Fruit fly (Drosophila melanogaster) whole organism, embryonic: ENCODE data around the gene CG3764.

Source experiments
- Aef1 ChIP-seq: fragments of 200-800 bp; sonication (Bioruptor generic); IDR thresholded peaks from 3 replicates; pipeline ENCODE4 v1.3.6; 2022; ENCODE audit warnings: missing biosample characterization, missing genetic modification characterization
- Atf-2 ChIP-seq: fragments of 200-800 bp; sonication (Bioruptor generic); optimal IDR thresholded peaks from 2 replicates; lab custom pipeline; 2016; ENCODE audit warnings: missing biosample characterization, missing genetic modification characterization
- Atf3 ChIP-seq: fragments of 200-800 bp; sonication (Bioruptor generic); optimal IDR thresholded peaks from 3 replicates; lab custom pipeline; 2016; ENCODE audit warnings: missing biosample characterization, missing genetic modification characterization
- BtbVII ChIP-seq: fragments of 200-800 bp; sonication (Bioruptor generic); optimal IDR thresholded peaks from 3 replicates; lab custom pipeline; 2017; ENCODE audit warnings: missing biosample characterization, mild to moderate bottlenecking, missing genetic modification characterization
- CG10366 ChIP-seq: fragments of 200-800 bp; sonication (Bioruptor generic); IDR thresholded peaks from 2 replicates; pipeline ENCODE4 v1.3.6; 2022; ENCODE audit warnings: missing biosample characterization, missing genetic modification characterization
- CG10565 ChIP-seq: fragments of 200-800 bp; sonication (Bioruptor generic); optimal IDR thresholded peaks from 3 replicates; lab custom pipeline; 2016; ENCODE audit warnings: missing biosample characterization, mild to moderate bottlenecking, missing genetic modification characterization
- CG11247 ChIP-seq: fragments of 200-800 bp; sonication (Bioruptor generic); IDR thresholded peaks from 2 replicates; pipeline ENCODE4 v1.3.6; 2022; ENCODE audit warnings: missing biosample characterization, missing genetic modification characterization
- CG11695 ChIP-seq: fragments of 200-800 bp; sonication (Bioruptor generic); IDR thresholded peaks from 3 replicates; pipeline ENCODE4 v1.3.6; 2022; ENCODE audit warnings: missing biosample characterization, missing genetic modification characterization
- CG12155 ChIP-seq: fragments of 200-800 bp; sonication (Bioruptor generic); optimal IDR thresholded peaks from 3 replicates; lab custom pipeline; 2016; ENCODE audit warnings: missing biosample characterization, missing genetic modification characterization
- CG13123 ChIP-seq: fragments of 200-800 bp; sonication (Bioruptor generic); optimal IDR thresholded peaks from 2 replicates; lab custom pipeline; 2016; ENCODE audit warnings: missing biosample characterization, missing genetic modification characterization
- CG14441 ChIP-seq: fragments of 200-800 bp; sonication (Bioruptor generic); IDR thresholded peaks from 2 replicates; pipeline ENCODE4 v1.3.6; 2022; ENCODE audit warnings: missing biosample characterization, missing genetic modification characterization
- CG17361 ChIP-seq: fragments of 200-800 bp; sonication (Bioruptor generic); IDR thresholded peaks from 3 replicates; pipeline ENCODE4 v1.3.6; 2022; ENCODE audit warnings: missing biosample characterization, missing genetic modification characterization
- CG18619 ChIP-seq: fragments of 200-800 bp; sonication (Bioruptor generic); optimal IDR thresholded peaks from 3 replicates; lab custom pipeline; 2017; ENCODE audit warnings: missing biosample characterization, mild to moderate bottlenecking, missing genetic modification characterization
- CG2120 ChIP-seq: fragments of 200-800 bp; sonication (Bioruptor generic); optimal IDR thresholded peaks from 3 replicates; lab custom pipeline; 2016; ENCODE audit warnings: missing biosample characterization, missing genetic modification characterization
- CG2199 ChIP-seq: fragments of 200-800 bp; sonication (Bioruptor generic); IDR thresholded peaks from 3 replicates; pipeline ENCODE4 v1.3.6; 2022; ENCODE audit warnings: missing biosample characterization, missing genetic modification characterization
- CG31365 ChIP-seq: fragments of 200-800 bp; sonication (Bioruptor generic); optimal IDR thresholded peaks from 2 replicates; lab custom pipeline; 2018; ENCODE audit warnings: missing biosample characterization, mild to moderate bottlenecking, missing genetic modification characterization
- CG32772 ChIP-seq: fragments of 200-800 bp; sonication (Bioruptor generic); IDR thresholded peaks from 2 replicates; pipeline ENCODE4 v1.3.6; 2022; ENCODE audit warnings: missing biosample characterization, missing genetic modification characterization
- CG6175 ChIP-seq: fragments of 200-800 bp; sonication (Bioruptor generic); IDR thresholded peaks from 3 replicates; pipeline ENCODE4 v1.3.6; 2022; ENCODE audit warnings: missing biosample characterization, missing genetic modification characterization
- CG8089 ChIP-seq: fragments of 200-800 bp; sonication (Bioruptor generic); optimal IDR thresholded peaks from 3 replicates; lab custom pipeline; 2016; ENCODE audit warnings: missing biosample characterization, missing genetic modification characterization
- CG8359 ChIP-seq: fragments of 200-800 bp; sonication (Bioruptor generic); optimal IDR thresholded peaks from 2 replicates; lab custom pipeline; 2017; ENCODE audit warnings: missing biosample characterization, mild to moderate bottlenecking, missing genetic modification characterization, borderline replicate concordance
- CG9797 ChIP-seq: fragments of 200-800 bp; sonication (Bioruptor generic); optimal IDR thresholded peaks from 3 replicates; lab custom pipeline; 2018; ENCODE audit warnings: missing biosample characterization, mild to moderate bottlenecking, missing genetic modification characterization
- Dek ChIP-seq: fragments of 200-800 bp; sonication (Bioruptor generic); optimal IDR thresholded peaks from 3 replicates; lab custom pipeline; 2019; ENCODE audit warnings: missing biosample characterization, mild to moderate bottlenecking, missing genetic modification characterization, moderate library complexity
- Ets65A ChIP-seq: fragments of 200-800 bp; sonication (Bioruptor generic); peaks from one replicate; lab custom pipeline; 2016; ENCODE audit warnings: missing biosample characterization, missing genetic modification characterization
- Fer1 ChIP-seq: fragments of 200-800 bp; sonication (Bioruptor generic); optimal IDR thresholded peaks from 2 replicates; lab custom pipeline; 2017; ENCODE audit warnings: missing biosample characterization, mild to moderate bottlenecking, missing genetic modification characterization
- Hand ChIP-seq: fragments of 200-800 bp; sonication (Bioruptor generic); optimal IDR thresholded peaks from 2 replicates; lab custom pipeline; 2017; ENCODE audit warnings: mild to moderate bottlenecking, missing biosample characterization, missing genetic modification reagents, missing genetic modification characterization
- HmgD ChIP-seq: fragments of 200-800 bp; sonication (Bioruptor generic); optimal IDR thresholded peaks from 3 replicates; lab custom pipeline; 2016; ENCODE audit warnings: missing biosample characterization, missing genetic modification characterization
- Hmx ChIP-seq: fragments of 200-800 bp; sonication (Bioruptor generic); optimal IDR thresholded peaks from 2 replicates; lab custom pipeline; 2016; ENCODE audit warnings: missing biosample characterization, missing genetic modification characterization
- Lim3 ChIP-seq: fragments of 200-800 bp; sonication (Bioruptor generic); IDR thresholded peaks from 2 replicates; pipeline ENCODE4 v1.3.6; 2022; ENCODE audit warnings: missing biosample characterization, missing genetic modification characterization
- NC2β ChIP-seq: fragments of 200-800 bp; sonication (Bioruptor generic); optimal IDR thresholded peaks from 2 replicates; lab custom pipeline; 2016; ENCODE audit warnings: missing biosample characterization, missing genetic modification characterization
- Ptx1 ChIP-seq: fragments of 200-800 bp; sonication (Bioruptor generic); IDR thresholded peaks from 2 replicates; pipeline ENCODE4 v1.3.6; 2022; ENCODE audit warnings: missing biosample characterization, missing genetic modification characterization
- Sry-β ChIP-seq: fragments of 200-800 bp; sonication (Bioruptor generic); optimal IDR thresholded peaks from 2 replicates; lab custom pipeline; 2018; ENCODE audit warnings: missing biosample characterization, mild to moderate bottlenecking, missing genetic modification characterization, moderate library complexity
- YL-1 ChIP-seq: fragments of 200-800 bp; sonication (Bioruptor generic); optimal IDR thresholded peaks from 3 replicates; lab custom pipeline; 2017; ENCODE audit warnings: missing biosample characterization, mild to moderate bottlenecking, missing genetic modification characterization
- ato ChIP-seq: fragments of 200-800 bp; sonication (Bioruptor generic); IDR thresholded peaks from 2 replicates; pipeline ENCODE4 v1.3.6; 2022; ENCODE audit warnings: missing biosample characterization, missing genetic modification characterization; ENCODE audit not compliant: partially characterized antibody
- ci ChIP-seq: fragments of 200-800 bp; sonication (Bioruptor generic); IDR thresholded peaks from 3 replicates; pipeline ENCODE4 v1.3.6; 2022; ENCODE audit warnings: missing biosample characterization, missing genetic modification characterization
- cwo ChIP-seq: fragments of 200-800 bp; sonication (Bioruptor generic); optimal IDR thresholded peaks from 3 replicates; lab custom pipeline; 2017; ENCODE audit warnings: missing biosample characterization, missing genetic modification characterization, mild to moderate bottlenecking, moderate library complexity, missing genetic modification reagents
- danr ChIP-seq: fragments of 200-800 bp; sonication (Bioruptor generic); IDR thresholded peaks from 2 replicates; pipeline ENCODE4 v1.3.6; 2022; ENCODE audit warnings: missing biosample characterization, missing genetic modification characterization
- dm ChIP-seq: fragments of 200-800 bp; sonication (Bioruptor generic); optimal IDR thresholded peaks from 3 replicates; lab custom pipeline; 2016; ENCODE audit warnings: missing biosample characterization, missing genetic modification characterization
- fd102C ChIP-seq: fragments of 200-800 bp; sonication (Bioruptor generic); optimal IDR thresholded peaks from 2 replicates; lab custom pipeline; 2018; ENCODE audit warnings: missing biosample characterization, mild to moderate bottlenecking, missing genetic modification characterization, moderate library complexity
- fd64A ChIP-seq: fragments of 200-800 bp; sonication (Bioruptor generic); optimal IDR thresholded peaks from 3 replicates; lab custom pipeline; 2018; ENCODE audit warnings: missing biosample characterization, mild to moderate bottlenecking, missing genetic modification characterization
- nau ChIP-seq: fragments of 200-800 bp; sonication (Bioruptor generic); optimal IDR thresholded peaks from 3 replicates; lab custom pipeline; 2017; ENCODE audit warnings: missing biosample characterization, mild to moderate bottlenecking, missing genetic modification characterization, missing genetic modification reagents
- onecut ChIP-seq: fragments of 200-800 bp; sonication (Bioruptor generic); IDR thresholded peaks from 2 replicates; pipeline ENCODE4 v1.3.6; 2022; ENCODE audit warnings: missing biosample characterization, missing genetic modification characterization
- org-1 ChIP-seq: fragments of 200-800 bp; sonication (Bioruptor generic); optimal IDR thresholded peaks from 2 replicates; lab custom pipeline; 2017; ENCODE audit warnings: missing biosample characterization, missing genetic modification characterization
- phol ChIP-seq: fragments of 200-800 bp; sonication (Bioruptor generic); optimal IDR thresholded peaks from 3 replicates; lab custom pipeline; 2018; ENCODE audit warnings: missing biosample characterization, mild to moderate bottlenecking, missing genetic modification characterization, moderate library complexity
- pum ChIP-seq: fragments of 200-800 bp; sonication (Bioruptor generic); optimal IDR thresholded peaks from 2 replicates; lab custom pipeline; 2016; ENCODE audit warnings: missing biosample characterization, missing genetic modification characterization
- sc ChIP-seq, 3 experiments: fragments of >200 bp in 2 of 3; fragments of 200-800 bp in 1 of 3; sonication (Bioruptor generic) in 1 of 3; optimal IDR thresholded peaks; 2 replicates in 2 of 3; 3 replicates in 1 of 3; lab custom pipeline; 2017; ENCODE audit warnings: mild to moderate bottlenecking in 1 of 3, missing biosample characterization in 1 of 3, missing genetic modification characterization in 1 of 3, missing genetic modification reagents in 1 of 3
- seq ChIP-seq: fragments of 200-800 bp; sonication (Bioruptor generic); IDR thresholded peaks from 2 replicates; pipeline ENCODE4 v1.3.6; 2022; ENCODE audit warnings: missing biosample characterization, missing genetic modification characterization
- tap ChIP-seq: fragments of 200-800 bp; optimal IDR thresholded peaks from 3 replicates; lab custom pipeline; 2019; ENCODE audit warnings: missing biosample characterization, mild to moderate bottlenecking, missing genetic modification characterization, moderate library complexity
- wor ChIP-seq: fragments of 200-800 bp; sonication (Bioruptor generic); IDR thresholded peaks from 2 replicates; pipeline ENCODE4 v1.3.6; 2022; ENCODE audit warnings: missing biosample characterization, missing genetic modification characterization
- zfh2 ChIP-seq: fragments of 200-800 bp; sonication (Bioruptor generic); optimal IDR thresholded peaks from 2 replicates; lab custom pipeline; 2016; ENCODE audit warnings: missing biosample characterization, missing genetic modification characterization

CG3764 gene

dm6 chr3L:17009715-17010491, 2.5 kb downstream of the CG3764 start (continued):
- no peak for TF ChIP-seq pum
- no peak for TF ChIP-seq fd102C (GFP tag; lab: Kevin White, UChicago)
- no peak for TF ChIP-seq sc (optimal IDR thresholded peaks at IDR 0.05; lab: Kevin White, UChicago)
- no peak for TF ChIP-seq sc (GFP tag; optimal IDR thresholded peaks at IDR 0.05; lab: Kevin White, UChicago)
- peak; percentile 13; the same call in 1 of the 3 replicates for TF ChIP-seq Aef1 (GFP tag; lab: Robert Waterston, UW)
- peak; percentile 49 for TF ChIP-seq CG10366
- no peak for TF ChIP-seq dm
- no peak for TF ChIP-seq danr (GFP tag; lab: Robert Waterston, UW)
- peak; percentile 27; the same call in 1 of the 3 replicates for TF ChIP-seq CG17361 (GFP tag; lab: Robert Waterston, UW)
- TF ChIP-seq Lim3 (GFP tag; lab: Robert Waterston, UW): no peak
- no peak for TF ChIP-seq CG13123
- TF ChIP-seq CG14441 (GFP tag; lab: Robert Waterston, UW): peak; percentile 36
- peak; percentile 67 for TF ChIP-seq Fer1 (GFP tag; lab: Kevin White, UChicago)
- TF ChIP-seq CG8089 (GFP tag; lab: Kevin White, UChicago): no peak
- no peak for TF ChIP-seq Atf3 (GFP tag; lab: Kevin White, UChicago)
- no peak for TF ChIP-seq Atf-2 (GFP tag; lab: Kevin White, UChicago)
- peak; percentile 43 for TF ChIP-seq fd64A (GFP tag; lab: Kevin White, UChicago)
- no peak; the same call in 1 of the 2 replicates for TF ChIP-seq Ptx1 (GFP tag; lab: Robert Waterston, UW)
- no peak for TF ChIP-seq CG10565 (GFP tag; lab: Kevin White, UChicago)
- TF ChIP-seq ato (GFP tag; lab: Robert Waterston, UW): peak; percentile 40; the same call in 1 of the 2 replicates
- TF ChIP-seq YL-1: no peak
- peak; percentile 50; the same call in 2 of the 3 replicates for TF ChIP-seq CG11695 (GFP tag; lab: Robert Waterston, UW)
- TF ChIP-seq CG12155: peak; percentile 19
- TF ChIP-seq Hand (GFP tag; lab: Kevin White, UChicago): peak; percentile 45
- TF ChIP-seq CG32772 (GFP tag; lab: Robert Waterston, UW): no peak
- TF ChIP-seq wor (GFP tag; lab: Robert Waterston, UW): no peak
- TF ChIP-seq cwo (GFP tag; lab: Kevin White, UChicago): peak; percentile 100
- TF ChIP-seq HmgD (GFP tag; lab: Kevin White, UChicago): peak; percentile 72
- TF ChIP-seq Sry-β (GFP tag; lab: Kevin White, UChicago): no peak
- TF ChIP-seq org-1: peak; percentile 9
- TF ChIP-seq zfh2 (GFP tag; lab: Kevin White, UChicago): peak; percentile 31
- TF ChIP-seq CG8359 (GFP tag; lab: Kevin White, UChicago): no peak
- TF ChIP-seq phol (tag; lab: Kevin White, UChicago): peak; percentile 20
- TF ChIP-seq ci (GFP tag; lab: Robert Waterston, UW): peak; percentile 55
- TF ChIP-seq NC2β (GFP tag; lab: Kevin White, UChicago): no peak
- no peak for TF ChIP-seq CG31365 (tag; lab: Kevin White, UChicago)
- TF ChIP-seq Dek (tag; lab: Kevin White, UChicago): no peak
- peak; percentile 49 for TF ChIP-seq BtbVII (GFP tag; lab: Kevin White, UChicago)
- TF ChIP-seq CG11247: peak; percentile 42; the same call in 1 of the 2 replicates
- no peak for TF ChIP-seq Hmx (GFP tag; lab: Kevin White, UChicago)
- TF ChIP-seq Ets65A (GFP tag; lab: Kevin White, UChicago): peak; percentile 91
- no peak for TF ChIP-seq tap (tag; lab: Kevin White, UChicago)
- TF ChIP-seq CG18619 (GFP tag; lab: Kevin White, UChicago): no peak
- TF ChIP-seq CG6175: peak; percentile 92
- TF ChIP-seq CG2199 (GFP tag; lab: Robert Waterston, UW): peak; percentile 72; the same call in 1 of the 3 replicates
- TF ChIP-seq CG2120 (GFP tag; lab: Kevin White, UChicago): peak; percentile 49
- TF ChIP-seq CG9797 (GFP tag; lab: Kevin White, UChicago): peak; percentile 14
- peak; percentile 14 for TF ChIP-seq nau (GFP tag; lab: Kevin White, UChicago)
- peak; percentile 23; the same call in 1 of the 2 replicates for TF ChIP-seq seq (GFP tag; lab: Robert Waterston, UW)
- TF ChIP-seq onecut (GFP tag; lab: Robert Waterston, UW): peak; percentile 33
